Worm (Caenorhabditis elegans) whole organism, young adult: ENCODE results near the gene srh-251.

ENCODE experiments used
- F39B2.1 ChIP-seq: fragments of 200-800 bp; sonication (Bioruptor generic); IDR thresholded peaks from 2 replicates; pipeline ENCODE4 v1.3.6; 2022; ENCODE audit warnings: missing genetic modification reagents, missing genetic modification characterization, missing compliant biosample characterization
- atf-7 ChIP-seq: sonication (generic microtip); optimal IDR thresholded peaks from 2 replicates; lab custom pipeline; 2017; ENCODE audit warnings: mild to moderate bottlenecking, missing genetic modification characterization, missing compliant biosample characterization
- athp-1 ChIP-seq: sonication (generic microtip); optimal IDR thresholded peaks from 2 replicates; lab custom pipeline; 2017; ENCODE audit warnings: mild to moderate bottlenecking, missing genetic modification characterization, missing compliant biosample characterization
- him-1 ChIP-seq: sonication (generic microtip); optimal IDR thresholded peaks from 2 replicates; lab custom pipeline; 2016; ENCODE audit warnings: missing genotype, missing genetic modification reagents, missing genetic modification characterization, missing compliant biosample characterization
- lag-1 ChIP-seq: fragments of 200-800 bp; sonication (Bioruptor generic); IDR thresholded peaks from 2 replicates; pipeline ENCODE4 v1.3.6; 2022; ENCODE audit warnings: missing genetic modification reagents, missing genetic modification characterization, missing compliant biosample characterization
- let-526 ChIP-seq: fragments of 200-800 bp; sonication (Bioruptor generic); IDR thresholded peaks from 2 replicates; pipeline ENCODE4 v1.3.6; 2022; ENCODE audit warnings: missing genetic modification reagents, missing genetic modification characterization, missing compliant biosample characterization
- nhr-179 ChIP-seq: sonication (generic microtip); optimal IDR thresholded peaks from 2 replicates; lab custom pipeline; 2016; ENCODE audit warnings: mild to moderate bottlenecking, missing genetic modification characterization, missing compliant biosample characterization
- sea-2 ChIP-seq: fragments of 200-800 bp; sonication (Bioruptor generic); IDR thresholded peaks from 2 replicates; pipeline ENCODE4 v1.3.6; 2022; ENCODE audit warnings: missing genetic modification characterization, missing compliant biosample characterization
- snpc-1.1 ChIP-seq: sonication (generic microtip); optimal IDR thresholded peaks from 2 replicates; lab custom pipeline; 2017; ENCODE audit warnings: missing genetic modification characterization, mild to moderate bottlenecking, missing compliant biosample characterization, antibody characterized with exemption, moderate library complexity, missing genotype, missing genetic modification reagents; ENCODE audit not compliant: insufficient read depth
- zfh-2 ChIP-seq: fragments of 200-800 bp; sonication (Bioruptor generic); conservative IDR thresholded peaks from 2 replicates; pipeline ENCODE4 v1.3.6; 2022; ENCODE audit warnings: missing genetic modification reagents, missing genetic modification characterization, missing compliant biosample characterization

DNA sequence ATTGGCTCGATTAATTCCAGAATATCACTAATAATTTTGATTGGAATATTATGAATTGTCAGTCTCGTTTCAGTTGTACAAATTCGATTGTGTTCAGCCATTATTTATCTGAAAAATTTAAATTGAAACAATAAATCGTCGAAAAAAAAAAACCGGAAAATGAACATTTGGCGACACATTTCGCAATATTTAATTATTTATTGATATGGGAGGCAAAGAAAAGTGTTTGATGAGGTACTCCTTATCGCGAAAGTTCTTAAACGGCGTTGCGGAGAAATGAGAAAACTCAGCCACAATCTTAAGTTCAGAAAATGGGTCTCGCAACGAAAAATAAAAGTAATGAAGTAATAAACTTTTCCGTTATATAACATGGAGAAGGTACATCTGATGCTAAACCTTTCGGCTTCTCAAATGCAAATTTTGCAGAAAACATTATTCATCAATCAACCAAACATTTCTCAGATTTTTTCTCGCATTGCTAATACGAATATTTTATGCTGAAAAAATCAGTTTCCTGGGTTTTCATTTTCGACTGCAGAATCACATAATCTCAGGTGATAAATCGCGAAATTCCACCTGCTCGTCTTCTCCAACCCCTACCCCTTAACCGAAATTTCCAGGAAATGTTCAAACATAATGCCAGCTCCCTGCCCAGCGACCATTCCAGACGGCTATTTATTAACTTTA, 20.1 kb upstream of the srh-251 start, which contains the start of the genes T06E6.15 and sri-7:
- no peak for TF ChIP-seq zfh-2 (GFP tag; lab: Robert Waterston, UW)
- TF ChIP-seq nhr-179 = no peak
- no peak for TF ChIP-seq let-526 (GFP tag; lab: Robert Waterston, UW)
- no peak for TF ChIP-seq sea-2 (GFP tag; lab: Robert Waterston, UW)
- TF ChIP-seq atf-7 (tag; lab: Kevin White, UChicago) = no peak
- no peak for TF ChIP-seq athp-1 (tag; lab: Kevin White, UChicago)
- no peak for TF ChIP-seq him-1 (tag; lab: Kevin White, UChicago)
- no peak for TF ChIP-seq snpc-1.1 (tag; lab: Kevin White, UChicago)
- TF ChIP-seq F39B2.1 (GFP tag; lab: Robert Waterston, UW) = no peak
- TF ChIP-seq lag-1 = no peak
